Fruit fly (Drosophila melanogaster) whole organism, embryonic: ENCODE data around the gene lok.

Experiments
- B-H2 ChIP-seq: fragments of 200-800 bp; sonication (Bioruptor generic); optimal IDR thresholded peaks from 2 replicates; lab custom pipeline; 2018; ENCODE audit warnings: missing biosample characterization, mild to moderate bottlenecking, missing genetic modification characterization
- Bdp1 ChIP-seq: fragments of 200-800 bp; sonication (Bioruptor generic); optimal IDR thresholded peaks from 3 replicates; lab custom pipeline; 2016; ENCODE audit warnings: missing biosample characterization, missing genetic modification characterization
- CG10565 ChIP-seq: fragments of 200-800 bp; sonication (Bioruptor generic); optimal IDR thresholded peaks from 3 replicates; lab custom pipeline; 2016; ENCODE audit warnings: missing biosample characterization, mild to moderate bottlenecking, missing genetic modification characterization
- CG13296 ChIP-seq: fragments of 200-800 bp; sonication (Bioruptor generic); optimal IDR thresholded peaks from 3 replicates; lab custom pipeline; 2018; ENCODE audit warnings: missing biosample characterization, mild to moderate bottlenecking, missing genetic modification characterization
- CG14667 ChIP-seq: fragments of 200-800 bp; sonication (Bioruptor generic); IDR thresholded peaks from 2 replicates; pipeline ENCODE4 v1.3.6; 2022; ENCODE audit warnings: missing biosample characterization, missing genetic modification characterization
- CG15269 ChIP-seq: fragments of 200-800 bp; sonication (Bioruptor generic); optimal IDR thresholded peaks from 2 replicates; lab custom pipeline; 2018; ENCODE audit warnings: missing biosample characterization, mild to moderate bottlenecking, missing genetic modification characterization, moderate library complexity
- CG16863 ChIP-seq: fragments of 200-800 bp; sonication (Bioruptor generic); optimal IDR thresholded peaks from 3 replicates; lab custom pipeline; 2016; ENCODE audit warnings: missing biosample characterization, missing genetic modification characterization
- CG17912 ChIP-seq: fragments of 200-800 bp; sonication (Bioruptor generic); optimal IDR thresholded peaks from 2 replicates; lab custom pipeline; 2018; ENCODE audit warnings: missing biosample characterization, mild to moderate bottlenecking, missing genetic modification characterization
- CG18262 ChIP-seq: fragments of 200-800 bp; optimal IDR thresholded peaks from 3 replicates; lab custom pipeline; 2019; ENCODE audit warnings: missing biosample characterization, mild to moderate bottlenecking, missing genetic modification characterization, moderate library complexity
- CG2678 ChIP-seq: fragments of 200-800 bp; sonication (Bioruptor generic); optimal IDR thresholded peaks from 3 replicates; lab custom pipeline; 2019; ENCODE audit warnings: missing biosample characterization, mild to moderate bottlenecking, missing genetic modification characterization, moderate library complexity
- CG2712 ChIP-seq: fragments of 200-800 bp; optimal IDR thresholded peaks from 3 replicates; lab custom pipeline; 2019; ENCODE audit warnings: missing biosample characterization, mild to moderate bottlenecking, missing genetic modification characterization, moderate library complexity
- CG32772 ChIP-seq: fragments of 200-800 bp; sonication (Bioruptor generic); IDR thresholded peaks from 2 replicates; pipeline ENCODE4 v1.3.6; 2022; ENCODE audit warnings: missing biosample characterization, missing genetic modification characterization
- CG34422 ChIP-seq: fragments of 200-800 bp; sonication (Bioruptor generic); IDR thresholded peaks from 3 replicates; pipeline ENCODE4 v1.3.6; 2022; ENCODE audit warnings: missing biosample characterization, missing genetic modification characterization
- CG4424 ChIP-seq: fragments of 200-800 bp; sonication (Bioruptor generic); optimal IDR thresholded peaks from 3 replicates; lab custom pipeline; 2016; ENCODE audit warnings: missing biosample characterization, missing genetic modification characterization
- CG4730 ChIP-seq: fragments of 200-800 bp; sonication (Bioruptor generic); IDR thresholded peaks from 2 replicates; pipeline ENCODE4 v1.3.6; 2022; ENCODE audit warnings: missing biosample characterization, missing genetic modification characterization
- CG6765 ChIP-seq: fragments of 200-800 bp; sonication (Bioruptor generic); optimal IDR thresholded peaks from 3 replicates; lab custom pipeline; 2017; ENCODE audit warnings: missing biosample characterization, mild to moderate bottlenecking, missing genetic modification characterization
- CG6791 ChIP-seq: fragments of 200-800 bp; sonication (Bioruptor generic); IDR thresholded peaks from 3 replicates; pipeline ENCODE4 v1.3.6; 2022; ENCODE audit warnings: missing biosample characterization, missing genetic modification characterization; ENCODE audit not compliant: partially characterized antibody
- CG7556 ChIP-seq: fragments of 200-800 bp; sonication (Bioruptor generic); optimal IDR thresholded peaks from 2 replicates; lab custom pipeline; 2017; ENCODE audit warnings: missing biosample characterization, mild to moderate bottlenecking, missing genetic modification characterization
- Camta ChIP-seq: fragments of 200-800 bp; sonication (Bioruptor generic); optimal IDR thresholded peaks from 2 replicates; lab custom pipeline; 2016; ENCODE audit warnings: missing biosample characterization, missing genetic modification characterization
- Dip2 ChIP-seq: fragments of 200-800 bp; sonication (Bioruptor generic); IDR thresholded peaks from 2 replicates; pipeline ENCODE4 v1.3.6; 2022; ENCODE audit warnings: missing biosample characterization, missing genetic modification characterization
- Fer2 ChIP-seq: fragments of 200-800 bp; sonication (Bioruptor generic); optimal IDR thresholded peaks from 2 replicates; lab custom pipeline; 2018; ENCODE audit warnings: missing biosample characterization, mild to moderate bottlenecking, missing genetic modification characterization, moderate library complexity
- Gsc ChIP-seq: fragments of 200-800 bp; sonication (Bioruptor generic); IDR thresholded peaks from 2 replicates; pipeline ENCODE4 v1.3.6; 2022; ENCODE audit warnings: missing biosample characterization, missing genetic modification characterization
- Lpt ChIP-seq: fragments of >200 bp; optimal IDR thresholded peaks from 2 replicates; lab custom pipeline; 2018; ENCODE audit warnings: missing biosample characterization, missing genetic modification characterization
- MESR4 ChIP-seq: fragments of 200-800 bp; sonication (Bioruptor generic); optimal IDR thresholded peaks from 2 replicates; lab custom pipeline; 2018; ENCODE audit warnings: missing biosample characterization, mild to moderate bottlenecking, missing genetic modification characterization, moderate library complexity
- MTF-1 ChIP-seq: fragments of 200-800 bp; sonication (Bioruptor generic); optimal IDR thresholded peaks from 2 replicates; lab custom pipeline; 2018; ENCODE audit warnings: missing biosample characterization, mild to moderate bottlenecking, missing genetic modification characterization, borderline replicate concordance
- Max ChIP-seq: fragments of 200-800 bp; sonication (Bioruptor generic); optimal IDR thresholded peaks from 2 replicates; lab custom pipeline; 2016; ENCODE audit warnings: missing biosample characterization, mild to moderate bottlenecking, missing genetic modification characterization
- NK7.1 ChIP-seq: fragments of 200-800 bp; sonication (Bioruptor generic); optimal IDR thresholded peaks from 3 replicates; lab custom pipeline; 2016; ENCODE audit warnings: missing biosample characterization, missing genetic modification characterization
- Nf-YA ChIP-seq: fragments of 200-800 bp; sonication (Bioruptor generic); IDR thresholded peaks from 2 replicates; pipeline ENCODE4 v1.3.6; 2022; ENCODE audit warnings: missing biosample characterization, missing genetic modification characterization
- Six4 ChIP-seq: fragments of 200-800 bp; sonication (Bioruptor generic); optimal IDR thresholded peaks from 2 replicates; lab custom pipeline; 2016; ENCODE audit warnings: missing biosample characterization, missing genetic modification characterization
- Ssrp ChIP-seq: fragments of 200-800 bp; sonication (Bioruptor generic); optimal IDR thresholded peaks from 2 replicates; lab custom pipeline; 2018; ENCODE audit warnings: missing biosample characterization, mild to moderate bottlenecking, missing genetic modification characterization, moderate library complexity
- Trl ChIP-seq, 3 experiments: fragments of >200 bp in 2 of 3; fragments of 200-800 bp in 1 of 3; sonication (Bioruptor generic) in 1 of 3; optimal IDR thresholded peaks; 2 replicates in 1 of 3; 3 replicates in 2 of 3; lab custom pipeline; 2016 to 2017; ENCODE audit warnings: missing biosample characterization in 1 of 3, missing genetic modification characterization in 1 of 3
- br ChIP-seq: fragments of >200 bp; optimal IDR thresholded peaks from 2 replicates; lab custom pipeline; 2017
- crc ChIP-seq: fragments of 200-800 bp; sonication (Bioruptor generic); optimal IDR thresholded peaks from 2 replicates; lab custom pipeline; 2016; ENCODE audit warnings: missing biosample characterization, missing genetic modification characterization
- danr ChIP-seq: fragments of 200-800 bp; sonication (Bioruptor generic); IDR thresholded peaks from 2 replicates; pipeline ENCODE4 v1.3.6; 2022; ENCODE audit warnings: missing biosample characterization, missing genetic modification characterization
- dimm ChIP-seq: fragments of 200-800 bp; sonication (Bioruptor generic); IDR thresholded peaks from 2 replicates; pipeline ENCODE4 v1.3.6; 2022; ENCODE audit warnings: missing biosample characterization, missing genetic modification characterization
- dpn ChIP-seq, 2 experiments: fragments of 200-800 bp; sonication (Bioruptor generic); optimal IDR thresholded peaks; 3 replicates each; lab custom pipeline; 2016; ENCODE audit warnings: missing biosample characterization in 2 of 2, missing genetic modification characterization in 2 of 2
- eyg ChIP-seq: fragments of 200-800 bp; sonication (Bioruptor generic); optimal IDR thresholded peaks from 3 replicates; lab custom pipeline; 2016; ENCODE audit warnings: missing biosample characterization, missing genetic modification characterization
- gem ChIP-seq: fragments of 200-800 bp; sonication (Bioruptor generic); optimal IDR thresholded peaks from 2 replicates; lab custom pipeline; 2019; ENCODE audit warnings: missing biosample characterization, mild to moderate bottlenecking, missing genetic modification characterization, moderate library complexity
- gro ChIP-seq: fragments of 200-800 bp; sonication (Bioruptor generic); optimal IDR thresholded peaks from 2 replicates; lab custom pipeline; 2016; ENCODE audit warnings: missing biosample characterization, missing genetic modification characterization
- hkb ChIP-seq, 2 experiments: fragments of 200-800 bp in 1 of 2; fragments of >200 bp in 1 of 2; sonication (Bioruptor generic) in 1 of 2; IDR thresholded peaks in 1 of 2; optimal IDR thresholded peaks in 1 of 2; 2 replicates each; pipeline versions ENCODE4 v1.3.6 to Lab custom; 2017 to 2022; ENCODE audit warnings: missing biosample characterization in 1 of 2, missing genetic modification characterization in 1 of 2
- lab ChIP-seq: fragments of 200-800 bp; sonication (Bioruptor generic); optimal IDR thresholded peaks from 3 replicates; lab custom pipeline; 2017; ENCODE audit warnings: missing biosample characterization, missing genetic modification characterization, mild to moderate bottlenecking, moderate library complexity, missing genetic modification reagents
- mirr ChIP-seq: fragments of 200-800 bp; sonication (Bioruptor generic); optimal IDR thresholded peaks from 3 replicates; lab custom pipeline; 2018; ENCODE audit warnings: missing biosample characterization, mild to moderate bottlenecking, missing genetic modification characterization
- mld ChIP-seq: fragments of 200-800 bp; sonication (Bioruptor generic); IDR thresholded peaks from 3 replicates; pipeline ENCODE4 v1.3.6; 2022; ENCODE audit warnings: missing biosample characterization, missing genetic modification characterization; ENCODE audit not compliant: partially characterized antibody
- peb ChIP-seq: fragments of 200-800 bp; sonication (Bioruptor generic); IDR thresholded peaks from 2 replicates; pipeline ENCODE4 v1.3.6; 2022; ENCODE audit warnings: missing biosample characterization, missing genetic modification characterization
- pfk ChIP-seq: fragments of 200-800 bp; sonication (Bioruptor generic); optimal IDR thresholded peaks from 2 replicates; lab custom pipeline; 2018; ENCODE audit warnings: missing biosample characterization, mild to moderate bottlenecking, missing genetic modification characterization, moderate library complexity
- sim ChIP-seq: fragments of 200-800 bp; sonication (Bioruptor generic); IDR thresholded peaks from 2 replicates; pipeline ENCODE4 v1.3.6; 2022; ENCODE audit warnings: missing biosample characterization, missing genetic modification characterization
- tin ChIP-seq: fragments of 200-800 bp; sonication (Bioruptor generic); optimal IDR thresholded peaks from 3 replicates; lab custom pipeline; 2016; ENCODE audit warnings: missing biosample characterization, missing genetic modification characterization
- trem ChIP-seq: fragments of 200-800 bp; optimal IDR thresholded peaks from 3 replicates; lab custom pipeline; 2019; ENCODE audit warnings: missing biosample characterization, mild to moderate bottlenecking, missing genetic modification characterization, moderate library complexity
- trh ChIP-seq: fragments of 200-800 bp; sonication (Bioruptor generic); optimal IDR thresholded peaks from 2 replicates; lab custom pipeline; 2016; ENCODE audit warnings: missing biosample characterization, missing genetic modification characterization

Gene lok

DNA sequence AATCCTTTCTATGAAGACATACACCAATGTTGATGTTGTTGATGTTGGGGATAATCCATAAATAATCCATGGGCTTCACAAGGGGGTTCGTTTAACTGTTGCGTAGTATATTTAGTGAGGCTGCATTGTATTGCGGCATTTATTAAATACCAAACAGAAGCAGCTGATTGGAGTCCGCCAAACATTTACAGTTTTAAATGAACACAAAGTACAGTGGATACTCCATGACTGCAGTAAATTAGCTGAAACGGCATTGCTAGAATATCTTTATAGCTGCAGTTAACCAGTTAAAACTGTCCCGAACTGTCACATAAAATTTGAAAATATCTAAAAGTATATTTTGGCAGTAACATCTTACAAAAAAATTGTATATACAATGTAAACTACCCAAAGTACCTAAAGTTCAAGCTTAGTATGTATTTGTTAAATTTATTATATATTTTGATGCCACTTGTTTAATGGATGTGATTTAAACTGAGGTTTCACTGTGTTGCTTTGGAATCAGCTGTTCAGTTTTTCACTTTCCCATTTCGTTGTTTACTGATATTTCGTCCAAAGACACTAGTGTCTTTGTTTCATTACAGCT lies 30.0 kb downstream of the lok start, which contains the start of the genes CG10747 and Pyroxd1 (continued):
- TF ChIP-seq CG18262 (peak; percentile 96), crc (GFP tag; lab: Kevin White, UChicago) (peak; percentile 90), mld (GFP tag; lab: Robert Waterston, UW) (no peak), MESR4 (peak; percentile 80), trem (peak; percentile 91), MTF-1 (GFP tag; lab: Kevin White, UChicago) (peak; percentile 80), NK7.1 (GFP tag; lab: Kevin White, UChicago) (peak; percentile 90), peb (GFP tag; lab: Robert Waterston, UW) (peak; percentile 87), danr (GFP tag; lab: Robert Waterston, UW) (peak; percentile 93), CG4424 (GFP tag; lab: Kevin White, UChicago) (peak; percentile 96), Camta (GFP tag; lab: Kevin White, UChicago) (peak; percentile 93), Fer2 (tag; lab: Kevin White, UChicago) (peak; percentile 93), Max (GFP tag; lab: Kevin White, UChicago) (peak; percentile 97), Six4 (GFP tag; lab: Kevin White, UChicago) (peak; percentile 93), pfk (GFP tag; lab: Kevin White, UChicago) (peak; percentile 49), dpn (GFP tag; optimal IDR thresholded peaks at IDR 0.05; lab: Kevin White, UChicago) (peak; percentile 97 to 98), mirr (GFP tag; lab: Kevin White, UChicago) (peak; percentile 93), CG6791 (GFP tag; lab: Robert Waterston, UW) (no peak), CG2712 (tag; lab: Kevin White, UChicago) (peak; percentile 97), CG32772 (peak; percentile 93), Dip2 (GFP tag; lab: Robert Waterston, UW) (peak; percentile 42; the same call in 1 of the 2 replicates), CG6765 (GFP tag; lab: Kevin White, UChicago) (peak; percentile 91), lab (GFP tag; lab: Kevin White, UChicago) (peak; percentile 97), CG13296 (peak; percentile 97), Trl (optimal IDR thresholded peaks at IDR 0.05; lab: Kevin White, UChicago) (no peak), Trl (GFP tag; optimal IDR thresholded peaks at IDR 0.05; lab: Kevin White, UChicago) (peak; percentile 95), eyg (peak; percentile 79), hkb (optimal IDR thresholded peaks at IDR 0.05; lab: Kevin White, UChicago) (no peak), hkb (GFP tag; IDR thresholded peaks at IDR 0.05; lab: Robert Waterston, UW) (peak; percentile 96), gro (GFP tag; lab: Kevin White, UChicago) (peak; percentile 95), sim (GFP tag; lab: Robert Waterston, UW) (peak; percentile 84), CG17912 (GFP tag; lab: Kevin White, UChicago) (peak; percentile 93), CG16863 (GFP tag; lab: Kevin White, UChicago) (peak; percentile 93), Gsc (peak; percentile 66), tin (peak; percentile 97), trh (GFP tag; lab: Kevin White, UChicago) (peak; percentile 92), Ssrp (tag; lab: Kevin White, UChicago) (peak; percentile 97), CG10565 (GFP tag; lab: Kevin White, UChicago) (peak; percentile 84), CG15269 (peak; percentile 98), dimm (GFP tag; lab: Robert Waterston, UW) (0 out of 2 replicates have a peak, but pooled peaks have one; percentile 53), CG7556 (GFP tag; lab: Kevin White, UChicago) (peak; percentile 97), Bdp1 (GFP tag; lab: Kevin White, UChicago) (peak; percentile 88), CG14667 (peak; percentile 94), CG2678 (tag; lab: Kevin White, UChicago) (peak; percentile 98), CG4730 (GFP tag; lab: Robert Waterston, UW) (peak; percentile 90), B-H2 (GFP tag; lab: Kevin White, UChicago) (peak; percentile 98), Nf-YA (GFP tag; lab: Robert Waterston, UW) (peak; percentile 91), br (lab: Kevin White, UChicago) (no peak), gem (tag; lab: Kevin White, UChicago) (peak; percentile 98), Lpt (no peak), CG34422 (GFP tag; lab: Robert Waterston, UW) (peak; percentile 93)
